Worm (Caenorhabditis elegans): ENCODE measurements around the gene aptf-2.

- TF ChIP-seq unc-39 (tag; optimal IDR thresholded peaks at IDR 0.05) = no peak
- no peak for TF ChIP-seq unc-120 (tag; optimal IDR thresholded peaks at IDR 0.05; ENCODE audit: poor library complexity, severe bottlenecking)
- TF ChIP-seq cnd-1 (tag; optimal IDR thresholded peaks at IDR 0.05) = no peak
Measured at ce11 chrIV:13422200-13422599, 6.3 kb upstream of the aptf-2 start, which contains the start of gene nol-9.

All from whole organism, mixed stage, embryonic.